Fruit fly (Drosophila melanogaster) whole organism, prepupa: ENCODE measurements around the gene CG13813.

Experiments used
- CG32006 ChIP-seq: fragments of 200-800 bp; sonication (Bioruptor generic); optimal IDR thresholded peaks from 3 replicates; lab custom pipeline; 2017; ENCODE audit warnings: missing biosample characterization, mild to moderate bottlenecking, missing genetic modification characterization
- dac ChIP-seq: fragments of 200-800 bp; sonication (Bioruptor generic); optimal IDR thresholded peaks from 2 replicates; lab custom pipeline; 2017; ENCODE audit warnings: missing biosample characterization, mild to moderate bottlenecking, missing genetic modification characterization

dm6 chr3L:20182799-20183198 is 48.7 kb upstream of the CG13813 start:
- TF ChIP-seq CG32006 (GFP tag; lab: Kevin White, UChicago) (no peak), dac (GFP tag; lab: Kevin White, UChicago) (no peak)
